Worm (Caenorhabditis elegans): ENCODE data around the gene taf-12.
"Not testable (repeated sequence)": the region's sequence is repeated elsewhere in the genome, so short reads cannot be mapped to it uniquely, and the experiment has no call there.

Gene taf-12

ce11 chrIII:11892939-11893338 is 23.9 kb upstream of the taf-12 start, which contains the start of gene Y56A3A.41:
Gene Y56A3A.41, minus strand, starts transcription at chrIII:11893039.
- no peak for TF ChIP-seq him-1 (tag; optimal IDR thresholded peaks at IDR 0.05)
- TF ChIP-seq W03F9.2 (tag; optimal IDR thresholded peaks at IDR 0.05) = no peak
- no peak for TF ChIP-seq dao-5 (tag; optimal IDR thresholded peaks at IDR 0.05)

ce11 chrIII:11891335-11891734 is 22.3 kb upstream of the taf-12 start, which contains the start of gene faah-5:
Gene faah-5, minus strand, starts transcription at chrIII:11891435.
- no peak for TF ChIP-seq dao-5 (tag; optimal IDR thresholded peaks at IDR 0.05)
- TF ChIP-seq W03F9.2 (tag; optimal IDR thresholded peaks at IDR 0.05) = no peak
- TF ChIP-seq him-1 (tag; optimal IDR thresholded peaks at IDR 0.05) = no peak

- TF ChIP-seq W03F9.2, dao-5, him-1 (tag; optimal IDR thresholded peaks at IDR 0.05): not testable (repeated sequence)
Measured at ce11 chrIII:11883694-11884093, 14.6 kb upstream of the taf-12 start, which contains the start of gene fbxb-22. Gene fbxb-22, minus strand, starts transcription at chrIII:11883754.

ce11 chrIII:11881549-11881948 is 12.5 kb upstream of the taf-12 start:
- peak; percentile 41 for TF ChIP-seq W03F9.2 (tag; optimal IDR thresholded peaks at IDR 0.05)
- no peak for TF ChIP-seq him-1 (tag; optimal IDR thresholded peaks at IDR 0.05)
- TF ChIP-seq dao-5 (tag; optimal IDR thresholded peaks at IDR 0.05) = no peak

ce11 chrIII:11878751-11879150 is 9.7 kb upstream of the taf-12 start, which contains the start of gene Y56A3A.6:
Gene Y56A3A.6, minus strand, starts transcription at chrIII:11878803.
- TF ChIP-seq dao-5 (tag; optimal IDR thresholded peaks at IDR 0.05) (no peak), W03F9.2 (tag; optimal IDR thresholded peaks at IDR 0.05) (no peak), him-1 (tag; optimal IDR thresholded peaks at IDR 0.05) (no peak)

ce11 chrIII:11876130-11876529 is 7.0 kb upstream of the taf-12 start:
- TF ChIP-seq him-1 (tag; optimal IDR thresholded peaks at IDR 0.05) = no peak
- TF ChIP-seq W03F9.2 (tag; optimal IDR thresholded peaks at IDR 0.05) = no peak
- no peak for TF ChIP-seq dao-5 (tag; optimal IDR thresholded peaks at IDR 0.05)

- TF ChIP-seq dao-5 (tag; optimal IDR thresholded peaks at IDR 0.05) (no peak), W03F9.2 (tag; optimal IDR thresholded peaks at IDR 0.05) (no peak), him-1 (tag; optimal IDR thresholded peaks at IDR 0.05) (no peak)
Measured at ce11 chrIII:11874242-11874641, 5.2 kb upstream of the taf-12 start.

- TF ChIP-seq dao-5 (tag; optimal IDR thresholded peaks at IDR 0.05) (no peak), W03F9.2 (tag; optimal IDR thresholded peaks at IDR 0.05) (no peak)
Measured at ce11 chrIII:11871617-11872016, 2.5 kb upstream of the taf-12 start.

ce11 chrIII:11870009-11870408 is 928 bp upstream of the taf-12 start:
- TF ChIP-seq him-1 (tag; optimal IDR thresholded peaks at IDR 0.05) = no peak
- peak; percentile 44 for TF ChIP-seq W03F9.2 (tag; optimal IDR thresholded peaks at IDR 0.05)

ce11 chrIII:11866127-11866526 is 3.0 kb downstream of the taf-12 start:
- TF ChIP-seq W03F9.2 (tag; optimal IDR thresholded peaks at IDR 0.05) = no peak
- TF ChIP-seq him-1 (tag; optimal IDR thresholded peaks at IDR 0.05) = no peak
- TF ChIP-seq dao-5 (tag; optimal IDR thresholded peaks at IDR 0.05) = no peak

- TF ChIP-seq W03F9.2 (tag; optimal IDR thresholded peaks at IDR 0.05) = no peak
Measured at ce11 chrIII:11862149-11862548, 6.9 kb downstream of the taf-12 start, which contains the start of gene Y56A3A.2. Gene Y56A3A.2, minus strand, starts transcription at chrIII:11862249.

ce11 chrIII:11861123-11861522 is 8.0 kb downstream of the taf-12 start:
- TF ChIP-seq W03F9.2 (tag; optimal IDR thresholded peaks at IDR 0.05) = no peak
- TF ChIP-seq him-1 (tag; optimal IDR thresholded peaks at IDR 0.05) = no peak
- no peak for TF ChIP-seq dao-5 (tag; optimal IDR thresholded peaks at IDR 0.05)

- no peak for TF ChIP-seq dao-5 (tag; optimal IDR thresholded peaks at IDR 0.05)
- TF ChIP-seq him-1 (tag; optimal IDR thresholded peaks at IDR 0.05) = no peak
- TF ChIP-seq W03F9.2 (tag; optimal IDR thresholded peaks at IDR 0.05) = no peak
Measured at ce11 chrIII:11856852-11857251, 12.2 kb downstream of the taf-12 start.

- no peak for TF ChIP-seq dao-5 (tag; optimal IDR thresholded peaks at IDR 0.05)
- no peak for TF ChIP-seq him-1 (tag; optimal IDR thresholded peaks at IDR 0.05)
- TF ChIP-seq W03F9.2 (tag; optimal IDR thresholded peaks at IDR 0.05) = no peak
Measured at ce11 chrIII:11853533-11853932, 15.5 kb downstream of the taf-12 start.

ce11 chrIII:11849590-11849989 is 19.5 kb downstream of the taf-12 start:
- TF ChIP-seq him-1 (tag; optimal IDR thresholded peaks at IDR 0.05) = no peak
- no peak for TF ChIP-seq W03F9.2 (tag; optimal IDR thresholded peaks at IDR 0.05)
- no peak for TF ChIP-seq dao-5 (tag; optimal IDR thresholded peaks at IDR 0.05)
